Fruit fly (Drosophila melanogaster) whole organism, embryonic: ENCODE results near the gene CG31178.
A peak's percentile ranks its signal among the peaks of the same experiment; 100 is the strongest.

Source experiments
- Aef1 ChIP-seq: fragments of 200-800 bp; sonication (Bioruptor generic); IDR thresholded peaks from 3 replicates; pipeline ENCODE4 v1.3.6; 2022; ENCODE audit warnings: missing biosample characterization, missing genetic modification characterization
- CG10321 ChIP-seq: fragments of 200-800 bp; sonication (Bioruptor generic); IDR thresholded peaks from 2 replicates; pipeline ENCODE4 v1.3.6; 2022; ENCODE audit warnings: missing biosample characterization, missing genetic modification characterization
- CG12769 ChIP-seq: fragments of 200-800 bp; sonication (Bioruptor generic); optimal IDR thresholded peaks from 2 replicates; lab custom pipeline; 2019; ENCODE audit warnings: missing biosample characterization, mild to moderate bottlenecking, missing genetic modification characterization, moderate library complexity
- CG13287 ChIP-seq: fragments of 200-800 bp; sonication (Bioruptor generic); IDR thresholded peaks from 2 replicates; pipeline ENCODE4 v1.3.6; 2022; ENCODE audit warnings: missing biosample characterization, missing genetic modification characterization; ENCODE audit not compliant: partially characterized antibody
- CG14860 ChIP-seq: fragments of 200-800 bp; sonication (Bioruptor generic); IDR thresholded peaks from 3 replicates; pipeline ENCODE4 v1.3.6; 2022; ENCODE audit warnings: missing biosample characterization, missing genetic modification characterization; ENCODE audit not compliant: partially characterized antibody
- CG15011 ChIP-seq: fragments of 200-800 bp; sonication (Bioruptor generic); optimal IDR thresholded peaks from 3 replicates; lab custom pipeline; 2018; ENCODE audit warnings: missing biosample characterization, mild to moderate bottlenecking, missing genetic modification characterization
- CG15269 ChIP-seq: fragments of 200-800 bp; sonication (Bioruptor generic); optimal IDR thresholded peaks from 2 replicates; lab custom pipeline; 2018; ENCODE audit warnings: missing biosample characterization, mild to moderate bottlenecking, missing genetic modification characterization, moderate library complexity
- CG17359 ChIP-seq: fragments of 200-800 bp; sonication (Bioruptor generic); optimal IDR thresholded peaks from 3 replicates; lab custom pipeline; 2018; ENCODE audit warnings: missing biosample characterization, mild to moderate bottlenecking, missing genetic modification characterization, moderate library complexity
- CG17612 ChIP-seq: fragments of 200-800 bp; sonication (Bioruptor generic); IDR thresholded peaks from 2 replicates; pipeline ENCODE4 v1.3.6; 2022; ENCODE audit warnings: missing biosample characterization, missing genetic modification characterization
- CG17912 ChIP-seq: fragments of 200-800 bp; sonication (Bioruptor generic); optimal IDR thresholded peaks from 2 replicates; lab custom pipeline; 2018; ENCODE audit warnings: missing biosample characterization, mild to moderate bottlenecking, missing genetic modification characterization
- CG2116 ChIP-seq: fragments of 200-800 bp; sonication (Bioruptor generic); optimal IDR thresholded peaks from 3 replicates; lab custom pipeline; 2018; ENCODE audit warnings: missing biosample characterization, mild to moderate bottlenecking, missing genetic modification characterization
- CG34422 ChIP-seq: fragments of 200-800 bp; sonication (Bioruptor generic); IDR thresholded peaks from 3 replicates; pipeline ENCODE4 v1.3.6; 2022; ENCODE audit warnings: missing biosample characterization, missing genetic modification characterization
- CG4404 ChIP-seq: fragments of 200-800 bp; sonication (Bioruptor generic); IDR thresholded peaks from 2 replicates; pipeline ENCODE4 v1.3.6; 2022; ENCODE audit warnings: missing biosample characterization, missing genetic modification characterization
- CG6765 ChIP-seq: fragments of 200-800 bp; sonication (Bioruptor generic); optimal IDR thresholded peaks from 3 replicates; lab custom pipeline; 2017; ENCODE audit warnings: missing biosample characterization, mild to moderate bottlenecking, missing genetic modification characterization
- CG6813 ChIP-seq: fragments of 200-800 bp; sonication (Bioruptor generic); optimal IDR thresholded peaks from 2 replicates; lab custom pipeline; 2017; ENCODE audit warnings: missing biosample characterization, missing genetic modification characterization, mild to moderate bottlenecking, moderate library complexity, missing genetic modification reagents
- CG7745 ChIP-seq: fragments of 200-800 bp; sonication (Bioruptor generic); optimal IDR thresholded peaks from 2 replicates; lab custom pipeline; 2018; ENCODE audit warnings: missing biosample characterization, mild to moderate bottlenecking, missing genetic modification characterization, moderate library complexity
- CG9932 ChIP-seq: fragments of 200-800 bp; sonication (Bioruptor generic); IDR thresholded peaks from 2 replicates; pipeline ENCODE4 v1.3.6; 2022; ENCODE audit warnings: missing biosample characterization, missing genetic modification characterization
- D ChIP-seq, 2 experiments: fragments of 200-800 bp in 1 of 2; fragments of >200 bp in 1 of 2; sonication (Bioruptor generic) in 1 of 2; optimal IDR thresholded peaks; 2 replicates in 1 of 2; 3 replicates in 1 of 2; lab custom pipeline; 2017; ENCODE audit warnings: mild to moderate bottlenecking in 1 of 2, missing biosample characterization in 1 of 2, missing genetic modification characterization in 1 of 2, missing genetic modification reagents in 1 of 2
- Drgx ChIP-seq: fragments of 200-800 bp; sonication (Bioruptor generic); IDR thresholded peaks from 2 replicates; pipeline ENCODE4 v1.3.6; 2022; ENCODE audit warnings: missing biosample characterization, missing genetic modification characterization
- Hr39 ChIP-seq: fragments of >200 bp; optimal IDR thresholded peaks from 2 replicates; lab custom pipeline; 2017
- Jarid2 ChIP-seq: fragments of 200-800 bp; sonication (Bioruptor generic); optimal IDR thresholded peaks from 3 replicates; lab custom pipeline; 2017; ENCODE audit warnings: mild to moderate bottlenecking, missing biosample characterization, missing genetic modification reagents, missing genetic modification characterization
- Kr ChIP-seq: fragments of 200-800 bp; sonication (Bioruptor generic); optimal IDR thresholded peaks from 2 replicates; lab custom pipeline; 2017; ENCODE audit warnings: missing biosample characterization, mild to moderate bottlenecking, missing genetic modification characterization
- Med ChIP-seq: fragments of 200-800 bp; sonication (Bioruptor generic); peaks from one replicate; lab custom pipeline; 2016; ENCODE audit warnings: missing biosample characterization, missing genetic modification characterization, mild to moderate bottlenecking, inconsistent platforms, moderate library complexity
- Meics ChIP-seq: fragments of 200-800 bp; sonication (Bioruptor generic); optimal IDR thresholded peaks from 2 replicates; lab custom pipeline; 2017; ENCODE audit warnings: missing biosample characterization, mild to moderate bottlenecking, missing genetic modification characterization
- NFAT ChIP-seq: fragments of 200-800 bp; sonication (Bioruptor generic); IDR thresholded peaks from 2 replicates; pipeline ENCODE4 v1.3.6; 2022; ENCODE audit warnings: missing biosample characterization, missing genetic modification characterization
- Side ChIP-seq: fragments of 200-800 bp; sonication (Bioruptor generic); optimal IDR thresholded peaks from 2 replicates; lab custom pipeline; 2016; ENCODE audit warnings: missing biosample characterization, missing genetic modification characterization
- Trl ChIP-seq, 3 experiments: fragments of >200 bp in 2 of 3; fragments of 200-800 bp in 1 of 3; sonication (Bioruptor generic) in 1 of 3; optimal IDR thresholded peaks; 2 replicates in 1 of 3; 3 replicates in 2 of 3; lab custom pipeline; 2016 to 2017; ENCODE audit warnings: missing biosample characterization in 1 of 3, missing genetic modification characterization in 1 of 3
- YL-1 ChIP-seq: fragments of 200-800 bp; sonication (Bioruptor generic); optimal IDR thresholded peaks from 3 replicates; lab custom pipeline; 2017; ENCODE audit warnings: missing biosample characterization, mild to moderate bottlenecking, missing genetic modification characterization
- ash1 ChIP-seq: fragments of 200-800 bp; sonication (Bioruptor generic); optimal IDR thresholded peaks from 2 replicates; lab custom pipeline; 2018; ENCODE audit warnings: missing biosample characterization, mild to moderate bottlenecking, missing genetic modification characterization
- az2 ChIP-seq: fragments of 200-800 bp; sonication (Bioruptor generic); optimal IDR thresholded peaks from 3 replicates; lab custom pipeline; 2016; ENCODE audit warnings: missing biosample characterization, missing genetic modification characterization
- bbx ChIP-seq: fragments of 200-800 bp; sonication (Bioruptor generic); IDR thresholded peaks from 2 replicates; pipeline ENCODE4 v1.3.6; 2022; ENCODE audit warnings: missing biosample characterization, missing genetic modification characterization; ENCODE audit not compliant: partially characterized antibody
- br ChIP-seq: fragments of >200 bp; optimal IDR thresholded peaks from 2 replicates; lab custom pipeline; 2017
- ewg ChIP-seq: fragments of 200-800 bp; sonication (Bioruptor generic); optimal IDR thresholded peaks from 3 replicates; lab custom pipeline; 2017; ENCODE audit warnings: mild to moderate bottlenecking, missing biosample characterization, missing genetic modification reagents, missing genetic modification characterization
- ftz-f1 ChIP-seq: fragments of 200-800 bp; sonication (Bioruptor generic); optimal IDR thresholded peaks from 2 replicates; lab custom pipeline; 2016; ENCODE audit warnings: missing biosample characterization, missing genetic modification characterization
- h ChIP-seq: fragments of >200 bp; optimal IDR thresholded peaks from 2 replicates; lab custom pipeline; 2017
- klu ChIP-seq: fragments of 200-800 bp; sonication (Bioruptor generic); IDR thresholded peaks from 2 replicates; pipeline ENCODE4 v1.3.6; 2022; ENCODE audit warnings: missing biosample characterization, missing genetic modification characterization
- maf-S ChIP-seq: fragments of 200-800 bp; sonication (Bioruptor generic); optimal IDR thresholded peaks from 2 replicates; lab custom pipeline; 2016; ENCODE audit warnings: missing biosample characterization, missing genetic modification characterization
- mld ChIP-seq: fragments of 200-800 bp; sonication (Bioruptor generic); IDR thresholded peaks from 3 replicates; pipeline ENCODE4 v1.3.6; 2022; ENCODE audit warnings: missing biosample characterization, missing genetic modification characterization; ENCODE audit not compliant: partially characterized antibody
- p53 ChIP-seq: fragments of 200-800 bp; sonication (Bioruptor generic); optimal IDR thresholded peaks from 2 replicates; lab custom pipeline; 2016; ENCODE audit warnings: missing biosample characterization, missing genetic modification characterization
- pros ChIP-seq: fragments of 200-800 bp; sonication (Bioruptor generic); optimal IDR thresholded peaks from 3 replicates; lab custom pipeline; 2019; ENCODE audit warnings: missing biosample characterization, mild to moderate bottlenecking, missing genetic modification characterization, moderate library complexity
- sc ChIP-seq, 3 experiments: fragments of >200 bp in 2 of 3; fragments of 200-800 bp in 1 of 3; sonication (Bioruptor generic) in 1 of 3; optimal IDR thresholded peaks; 2 replicates in 2 of 3; 3 replicates in 1 of 3; lab custom pipeline; 2017; ENCODE audit warnings: mild to moderate bottlenecking in 1 of 3, missing biosample characterization in 1 of 3, missing genetic modification characterization in 1 of 3, missing genetic modification reagents in 1 of 3
- sens ChIP-seq: fragments of 200-800 bp; sonication (Bioruptor generic); peaks from one replicate; lab custom pipeline; 2016; ENCODE audit warnings: missing biosample characterization, missing genetic modification characterization
- shn ChIP-seq: fragments of 200-800 bp; sonication (Bioruptor generic); optimal IDR thresholded peaks from 3 replicates; lab custom pipeline; 2016; ENCODE audit warnings: missing biosample characterization, missing genetic modification characterization
- so ChIP-seq: fragments of 200-800 bp; sonication (Bioruptor generic); IDR thresholded peaks from 3 replicates; pipeline ENCODE4 v1.3.6; 2022; ENCODE audit warnings: missing biosample characterization, missing genetic modification characterization
- sob ChIP-seq: fragments of 200-800 bp; sonication (Bioruptor generic); IDR thresholded peaks from 2 replicates; pipeline ENCODE4 v1.3.6; 2022; ENCODE audit warnings: missing biosample characterization, missing genetic modification characterization
- vfl ChIP-seq: fragments of 200-800 bp; sonication (Bioruptor generic); optimal IDR thresholded peaks from 2 replicates; lab custom pipeline; 2016; ENCODE audit warnings: missing biosample characterization, missing genetic modification characterization

Gene CG31178

dm6 chr3R:21874982-21875466 lies 1.5 kb downstream of the CG31178 start, which contains the start of gene CG6656 (continued):
- no peak for TF ChIP-seq mld (GFP tag; lab: Robert Waterston, UW)
- no peak for TF ChIP-seq Side
- no peak for TF ChIP-seq CG17359 (tag; lab: Kevin White, UChicago)
- no peak for TF ChIP-seq CG17912 (GFP tag; lab: Kevin White, UChicago)
- peak; percentile 81 for TF ChIP-seq Med (GFP tag; lab: Kevin White, UChicago)
- no peak for TF ChIP-seq CG12769 (tag; lab: Kevin White, UChicago)
- TF ChIP-seq sens (GFP tag; lab: Kevin White, UChicago) = peak; percentile 79
- peak; percentile 61 to 85 for TF ChIP-seq Trl (optimal IDR thresholded peaks at IDR 0.05; lab: Kevin White, UChicago)
- no peak for TF ChIP-seq Trl (GFP tag; optimal IDR thresholded peaks at IDR 0.05; lab: Kevin White, UChicago)
- peak; percentile 34; the same call in 1 of the 2 replicates for TF ChIP-seq NFAT (GFP tag; lab: Robert Waterston, UW)
- TF ChIP-seq YL-1 (GFP tag; lab: Kevin White, UChicago) = no peak
- 0 out of 2 replicates have a peak, but pooled peaks have one; percentile 17 for TF ChIP-seq sob (GFP tag; lab: Robert Waterston, UW)
- TF ChIP-seq Meics (GFP tag; lab: Kevin White, UChicago) = no peak
- no peak for TF ChIP-seq Aef1 (GFP tag; lab: Robert Waterston, UW)
- peak; percentile 49; the same call in 1 of the 2 replicates for TF ChIP-seq Drgx (GFP tag; lab: Robert Waterston, UW)
- TF ChIP-seq h (lab: Kevin White, UChicago) = no peak
- TF ChIP-seq ftz-f1 (GFP tag; lab: Kevin White, UChicago) = peak; percentile 34
- TF ChIP-seq CG10321 = peak; percentile 84
- no peak for TF ChIP-seq Hr39 (lab: Kevin White, UChicago)
- no peak for TF ChIP-seq so (GFP tag; lab: Robert Waterston, UW)
- 0 out of 2 replicates have a peak, but pooled peaks have one; percentile 19 for TF ChIP-seq CG9932 (GFP tag; lab: Robert Waterston, UW)
- TF ChIP-seq CG7745 (tag; lab: Kevin White, UChicago) = peak; percentile 67
- TF ChIP-seq CG13287 (GFP tag; lab: Robert Waterston, UW) = peak; percentile 33; the same call in 1 of the 2 replicates
- TF ChIP-seq br (lab: Kevin White, UChicago) = no peak
- TF ChIP-seq maf-S (GFP tag; lab: Kevin White, UChicago) = no peak
- no peak for TF ChIP-seq CG17612 (GFP tag; lab: Robert Waterston, UW)
- no peak for TF ChIP-seq D (optimal IDR thresholded peaks at IDR 0.05; lab: Kevin White, UChicago)
- no peak for TF ChIP-seq D (GFP tag; optimal IDR thresholded peaks at IDR 0.05; lab: Kevin White, UChicago)
- TF ChIP-seq klu (GFP tag; lab: Robert Waterston, UW) = no peak
- TF ChIP-seq shn = no peak
- TF ChIP-seq CG6813 = peak; percentile 1
- TF ChIP-seq CG14860 (GFP tag; lab: Robert Waterston, UW) = 0 out of 3 replicates have a peak, but pooled peaks have one; percentile 28
- no peak for TF ChIP-seq az2 (GFP tag; lab: Kevin White, UChicago)
- TF ChIP-seq CG15269 (tag; lab: Kevin White, UChicago) = no peak
- TF ChIP-seq ewg = no peak
- no peak for TF ChIP-seq CG2116
- TF ChIP-seq Jarid2 (GFP tag; lab: Kevin White, UChicago) = peak; percentile 75
- TF ChIP-seq p53 (GFP tag; lab: Kevin White, UChicago) = no peak

dm6 chr3R:21877636-21878035 lies 4.1 kb downstream of the CG31178 start, which contains the start of gene P5CDh2:
Gene P5CDh2, plus strand, starts transcription at chr3R:21877936.
- TF ChIP-seq CG6765 (GFP tag; lab: Kevin White, UChicago) = no peak
- TF ChIP-seq vfl (GFP tag; lab: Kevin White, UChicago) = no peak
- TF ChIP-seq pros (GFP tag; lab: Kevin White, UChicago) = no peak
- no peak for TF ChIP-seq CG4404
- no peak for TF ChIP-seq CG34422 (GFP tag; lab: Robert Waterston, UW)
- TF ChIP-seq bbx (GFP tag; lab: Robert Waterston, UW) = no peak
- TF ChIP-seq sc (optimal IDR thresholded peaks at IDR 0.05; lab: Kevin White, UChicago) = no peak
- TF ChIP-seq sc (GFP tag; optimal IDR thresholded peaks at IDR 0.05; lab: Kevin White, UChicago) = no peak
- no peak for TF ChIP-seq ash1
- no peak for TF ChIP-seq Kr (GFP tag; lab: Kevin White, UChicago)
- no peak for TF ChIP-seq CG15011 (GFP tag; lab: Kevin White, UChicago)
